Fruit fly (Drosophila melanogaster) whole organism, adult: ENCODE measurements around the gene drpr.

Source experiments
- CG1620 ChIP-seq: fragments of 200-800 bp; sonication (Bioruptor generic); optimal IDR thresholded peaks from 2 replicates; lab custom pipeline; 2016; ENCODE audit warnings: missing biosample characterization, missing genetic modification characterization
- CG33017 ChIP-seq: fragments of 200-800 bp; sonication (Bioruptor generic); optimal IDR thresholded peaks from 2 replicates; lab custom pipeline; 2018; ENCODE audit warnings: missing biosample characterization, mild to moderate bottlenecking, missing genetic modification characterization, moderate library complexity
- cic ChIP-seq: fragments of 200-800 bp; sonication (Bioruptor generic); optimal IDR thresholded peaks from 2 replicates; lab custom pipeline; 2017; ENCODE audit warnings: missing biosample characterization, mild to moderate bottlenecking, missing genetic modification characterization, moderate library complexity
- kay ChIP-seq: fragments of 200-800 bp; sonication (Bioruptor generic); peaks from one replicate; lab custom pipeline; 2016; ENCODE audit warnings: missing biosample characterization, missing genetic modification characterization, borderline replicate concordance
- pad ChIP-seq: fragments of 200-800 bp; sonication (Bioruptor generic); optimal IDR thresholded peaks from 3 replicates; lab custom pipeline; 2017; ENCODE audit warnings: missing biosample characterization, missing genetic modification characterization, mild to moderate bottlenecking, moderate library complexity, missing genetic modification reagents

DNA sequence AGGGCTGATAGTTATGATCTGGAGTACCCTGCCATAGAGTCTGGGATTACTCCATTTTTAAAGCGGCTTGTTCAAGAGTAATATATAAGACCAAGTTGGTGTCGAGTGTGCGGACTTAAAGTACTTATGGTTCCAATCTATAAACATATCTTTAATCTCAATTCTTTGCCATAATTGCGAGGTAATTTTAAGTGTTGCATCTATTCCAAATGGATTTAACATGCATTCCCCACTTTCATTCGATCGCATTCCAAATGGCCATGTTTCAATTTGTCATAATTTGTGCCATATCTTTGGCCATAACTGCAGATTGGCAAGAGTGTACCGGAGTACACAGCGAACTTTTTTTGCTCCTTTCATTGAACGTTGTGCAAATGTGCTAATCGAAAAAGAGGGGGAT is 19.7 kb downstream of the drpr start:
- TF ChIP-seq pad (GFP tag; lab: Kevin White, UChicago), result no peak
- no peak for TF ChIP-seq cic (GFP tag; lab: Kevin White, UChicago)
- no peak for TF ChIP-seq kay (GFP tag; lab: Kevin White, UChicago)
- TF ChIP-seq CG1620, result no peak
- no peak for TF ChIP-seq CG33017 (tag; lab: Kevin White, UChicago)
